Fruit fly (Drosophila melanogaster) whole organism, adult: ENCODE measurements around the gene armi.

Experiments used
- CG11617 ChIP-seq: fragments of 200-800 bp; sonication (Bioruptor generic); optimal IDR thresholded peaks from 2 replicates; lab custom pipeline; 2017; ENCODE audit warnings: mild to moderate bottlenecking, missing biosample characterization, missing genetic modification reagents, missing genetic modification characterization
- CG12768 ChIP-seq: fragments of 200-800 bp; sonication (Bioruptor generic); optimal IDR thresholded peaks from 2 replicates; lab custom pipeline; 2017; ENCODE audit warnings: missing biosample characterization, missing genetic modification characterization, mild to moderate bottlenecking, moderate library complexity, missing genetic modification reagents
- CG5204 ChIP-seq: fragments of 200-800 bp; sonication (Bioruptor generic); optimal IDR thresholded peaks from 2 replicates; lab custom pipeline; 2016; ENCODE audit warnings: missing biosample characterization, missing genetic modification characterization
- Clk ChIP-seq: fragments of 200-800 bp; sonication (Bioruptor generic); optimal IDR thresholded peaks from 2 replicates; lab custom pipeline; 2017; ENCODE audit warnings: missing biosample characterization, missing genetic modification characterization
- Mnt ChIP-seq: fragments of 200-800 bp; sonication (Bioruptor generic); optimal IDR thresholded peaks from 2 replicates; lab custom pipeline; 2016; ENCODE audit warnings: missing biosample characterization, mild to moderate bottlenecking, missing genetic modification characterization
- cic ChIP-seq: fragments of 200-800 bp; sonication (Bioruptor generic); optimal IDR thresholded peaks from 2 replicates; lab custom pipeline; 2017; ENCODE audit warnings: missing biosample characterization, mild to moderate bottlenecking, missing genetic modification characterization, moderate library complexity
- cnc ChIP-seq, 2 experiments: fragments of >200 bp; optimal IDR thresholded peaks; 2 replicates each; lab custom pipeline; 2017
- pad ChIP-seq: fragments of 200-800 bp; sonication (Bioruptor generic); optimal IDR thresholded peaks from 3 replicates; lab custom pipeline; 2017; ENCODE audit warnings: missing biosample characterization, missing genetic modification characterization, mild to moderate bottlenecking, moderate library complexity, missing genetic modification reagents
- toe ChIP-seq: fragments of 200-800 bp; sonication (Bioruptor generic); optimal IDR thresholded peaks from 2 replicates; lab custom pipeline; 2016; ENCODE audit warnings: missing biosample characterization, missing genetic modification characterization

DNA sequence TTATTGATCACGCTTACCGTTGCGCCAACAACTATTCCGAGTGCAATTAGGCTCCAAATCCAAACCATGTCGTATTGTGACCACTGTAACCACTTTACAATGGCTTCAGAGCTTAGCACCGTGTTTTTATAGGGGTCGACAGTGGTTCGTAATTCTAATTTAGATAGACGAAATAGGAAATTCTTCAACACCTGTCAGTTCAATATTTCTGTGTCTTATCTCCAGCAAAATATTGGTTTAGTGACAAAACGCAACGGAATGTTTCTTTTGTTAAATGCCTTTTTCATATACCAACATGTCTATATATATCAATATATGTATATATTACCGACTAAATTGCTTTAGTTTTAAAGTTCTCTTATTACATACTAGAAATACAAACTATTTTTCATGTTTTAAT is 23.4 kb downstream of the armi start, which contains the start of gene CG43074:
- TF ChIP-seq CG11617 (GFP tag; lab: Kevin White, UChicago): no peak
- no peak for TF ChIP-seq cic (GFP tag; lab: Kevin White, UChicago)
- no peak for TF ChIP-seq Clk
- no peak for TF ChIP-seq cnc (optimal IDR thresholded peaks at IDR 0.05; lab: Kevin White, UChicago)
- TF ChIP-seq Mnt: no peak
- TF ChIP-seq CG5204: no peak
- TF ChIP-seq CG12768 (GFP tag; lab: Kevin White, UChicago): no peak
- TF ChIP-seq pad (GFP tag; lab: Kevin White, UChicago): no peak
- no peak for TF ChIP-seq toe (GFP tag; lab: Kevin White, UChicago)
